Fruit fly (Drosophila melanogaster): ENCODE data around the gene CG4842.
A peak's percentile ranks its signal among the peaks of the same experiment; 100 is the strongest.

The CG4842 gene

dm6 chr3L:16392874-16393273 lies 24.7 kb downstream of the CG4842 start (continued):
- TF ChIP-seq CG12071 (GFP tag; optimal IDR thresholded peaks at IDR 0.05) (no peak), Poxn (GFP tag; IDR thresholded peaks at IDR 0.05) (no peak), CG11695 (GFP tag; IDR thresholded peaks at IDR 0.05) (no peak), B-H1 (GFP tag; IDR thresholded peaks at IDR 0.05) (no peak), BEAF-32 (GFP tag; optimal IDR thresholded peaks at IDR 0.05) (no peak), cato (GFP tag; optimal IDR thresholded peaks at IDR 0.05; ENCODE audit: borderline replicate concordance) (no peak), CG31441 (GFP tag; IDR thresholded peaks at IDR 0.05) (peak; percentile 43; the same call in 1 of the 2 replicates), GATAe (GFP tag; conservative IDR thresholded peaks at IDR 0.05) (no peak), ash1 (GFP tag; optimal IDR thresholded peaks at IDR 0.05) (no peak), crol (GFP tag; IDR thresholded peaks at IDR 0.05) (no peak; the same call in 1 of the 2 replicates), CTCF (GFP tag; optimal IDR thresholded peaks at IDR 0.05) (no peak), stc (GFP tag; IDR thresholded peaks at IDR 0.05) (no peak), fu2 (GFP tag; optimal IDR thresholded peaks at IDR 0.05) (no peak), corto (GFP tag; optimal IDR thresholded peaks at IDR 0.05) (no peak), jumu (GFP tag; optimal IDR thresholded peaks at IDR 0.05) (no peak), Side (GFP tag; optimal IDR thresholded peaks at IDR 0.05) (no peak), Sry-δ (GFP tag; optimal IDR thresholded peaks at IDR 0.05) (no peak), CG18262 (tag; optimal IDR thresholded peaks at IDR 0.05) (peak; percentile 24), zen (tag; optimal IDR thresholded peaks at IDR 0.05) (no peak), CG7987 (GFP tag; optimal IDR thresholded peaks at IDR 0.05) (no peak), CG31224 (GFP tag; IDR thresholded peaks at IDR 0.05) (no peak), Hey (tag; optimal IDR thresholded peaks at IDR 0.05) (no peak), CG8281 (tag; optimal IDR thresholded peaks at IDR 0.05) (no peak), CG11398 (GFP tag; optimal IDR thresholded peaks at IDR 0.05) (no peak), CG15011 (GFP tag; optimal IDR thresholded peaks at IDR 0.05) (no peak), odd (GFP tag; optimal IDR thresholded peaks at IDR 0.05) (no peak), CG13296 (GFP tag; optimal IDR thresholded peaks at IDR 0.05) (no peak), Stat92E (GFP tag; optimal IDR thresholded peaks at IDR 0.05) (no peak), pita (GFP tag; optimal IDR thresholded peaks at IDR 0.05) (no peak), CG1647 (GFP tag; optimal IDR thresholded peaks at IDR 0.05) (no peak), stwl (tag; optimal IDR thresholded peaks at IDR 0.05) (no peak), CG17912 (GFP tag; optimal IDR thresholded peaks at IDR 0.05) (no peak), CoRest (tag; optimal IDR thresholded peaks at IDR 0.05) (peak; percentile 16), Bdp1 (GFP tag; optimal IDR thresholded peaks at IDR 0.05) (no peak), unpg (GFP tag; optimal IDR thresholded peaks at IDR 0.05) (peak; percentile 20), Adf1 (GFP tag; IDR thresholded peaks at IDR 0.05) (no peak), CG17612 (GFP tag; IDR thresholded peaks at IDR 0.05) (peak; percentile 50; the same call in 1 of the 2 replicates), otp (GFP tag; IDR thresholded peaks at IDR 0.05) (no peak), Nf-YA (GFP tag; IDR thresholded peaks at IDR 0.05) (no peak)

- TF ChIP-seq CG6689 (GFP tag; IDR thresholded peaks at IDR 0.05) = no peak
- no peak for TF ChIP-seq crp (GFP tag; optimal IDR thresholded peaks at IDR 0.05)
- no peak for TF ChIP-seq E2f2 (GFP tag; IDR thresholded peaks at IDR 0.05)
- peak; percentile 64; the same call in 1 of the 2 replicates for TF ChIP-seq CG10321 (GFP tag; IDR thresholded peaks at IDR 0.05)
- TF ChIP-seq CG5180 (GFP tag; optimal IDR thresholded peaks at IDR 0.05) = peak; percentile 54
- no peak for TF ChIP-seq CG2678 (tag; optimal IDR thresholded peaks at IDR 0.05)
- TF ChIP-seq MTF-1 (GFP tag; optimal IDR thresholded peaks at IDR 0.05; ENCODE audit: borderline replicate concordance) = no peak
- TF ChIP-seq lola (GFP tag; optimal IDR thresholded peaks at IDR 0.05) = no peak
- TF ChIP-seq CG1832 (GFP tag; optimal IDR thresholded peaks at IDR 0.05) = peak; percentile 24
- peak; percentile 22 for TF ChIP-seq lab (GFP tag; optimal IDR thresholded peaks at IDR 0.05)
- TF ChIP-seq ci (GFP tag; IDR thresholded peaks at IDR 0.05) = peak; percentile 11; the same call in 1 of the 3 replicates
- TF ChIP-seq CG13296 (GFP tag; optimal IDR thresholded peaks at IDR 0.05) = no peak
- 0 out of 2 replicates have a peak, but pooled peaks have one; percentile 4 for TF ChIP-seq NFAT (GFP tag; IDR thresholded peaks at IDR 0.05)
- no peak for TF ChIP-seq CG8290 (GFP tag; optimal IDR thresholded peaks at IDR 0.05)
- peak in 1 of 2 experiments; percentile 21 for TF ChIP-seq CG8290 (tag; optimal IDR thresholded peaks at IDR 0.05)
- no peak for TF ChIP-seq CTCF (GFP tag; optimal IDR thresholded peaks at IDR 0.05)
Measured at dm6 chr3L:16393700-16394099, 25.5 kb downstream of the CG4842 start.

Data from whole organism, embryonic.